Worm (Caenorhabditis elegans): ENCODE data around the gene ugt-8.

DNA sequence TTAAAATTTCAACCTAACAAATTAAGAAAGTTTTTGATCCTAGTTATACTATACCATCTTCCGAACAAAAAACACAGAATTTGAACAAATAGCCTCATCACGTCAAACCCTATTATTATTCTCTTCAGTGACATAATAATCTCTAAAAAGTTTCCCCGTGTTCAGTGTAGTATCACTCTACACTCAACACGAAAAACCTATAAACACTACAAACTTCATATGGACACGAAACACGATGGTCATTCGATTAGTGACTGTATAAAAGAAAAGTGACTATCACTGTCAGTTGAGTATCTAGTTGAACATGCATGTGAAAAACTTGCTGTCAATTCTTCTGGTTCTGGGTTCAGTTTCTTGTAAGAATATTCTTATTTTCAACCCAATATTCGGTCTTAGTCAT, at the start of gene ugt-8:
- TF ChIP-seq ama-1 (optimal IDR thresholded peaks at IDR 0.05), result no peak
- no peak for TF ChIP-seq tbx-37 (GFP tag; conservative IDR thresholded peaks at IDR 0.05)
- TF ChIP-seq sea-1 (GFP tag; conservative IDR thresholded peaks at IDR 0.05), result no peak
- no peak for TF ChIP-seq ceh-36 (tag; optimal IDR thresholded peaks at IDR 0.05)
- TF ChIP-seq hmg-4 (GFP tag; optimal IDR thresholded peaks at IDR 0.05), result no peak
- TF ChIP-seq pes-1 (GFP tag; IDR thresholded peaks at IDR 0.05), result no peak
- no peak for TF ChIP-seq tbx-11 (GFP tag; IDR thresholded peaks at IDR 0.05)
- no peak for TF ChIP-seq tra-4 (tag; optimal IDR thresholded peaks at IDR 0.05)
- no peak for TF ChIP-seq hnd-1 (tag; optimal IDR thresholded peaks at IDR 0.05)
- TF ChIP-seq flt-1 (GFP tag; IDR thresholded peaks at IDR 0.05), result no peak
- TF ChIP-seq ets-7 (tag; optimal IDR thresholded peaks at IDR 0.05), result no peak
- TF ChIP-seq B0310.2 (tag; optimal IDR thresholded peaks at IDR 0.05), result no peak
- no peak for TF ChIP-seq ceh-13 (GFP tag; optimal IDR thresholded peaks at IDR 0.05)
